Worm (Caenorhabditis elegans): ENCODE results near the gene mct-5.

- TF ChIP-seq lin-39 (tag; optimal IDR thresholded peaks at IDR 0.05), result no peak
- TF ChIP-seq ceh-82 (tag; optimal IDR thresholded peaks at IDR 0.05), result no peak
- TF ChIP-seq ZK546.5 (tag; optimal IDR thresholded peaks at IDR 0.05), result no peak
- no peak for TF ChIP-seq unc-62 (GFP tag; optimal IDR thresholded peaks at IDR 0.05)
- no peak for TF ChIP-seq ama-1 (optimal IDR thresholded peaks at IDR 0.05)
- TF ChIP-seq pqm-1 (tag; optimal IDR thresholded peaks at IDR 0.05), result no peak
- no peak for TF ChIP-seq unc-39 (tag; optimal IDR thresholded peaks at IDR 0.05)
- no peak for TF ChIP-seq aly-2 (tag; optimal IDR thresholded peaks at IDR 0.05)
- no peak for TF ChIP-seq R02D3.7 (tag; optimal IDR thresholded peaks at IDR 0.05)
- no peak for TF ChIP-seq nhr-25 (tag; optimal IDR thresholded peaks at IDR 0.05)
- TF ChIP-seq snpc-4 (tag; optimal IDR thresholded peaks at IDR 0.05), result no peak
- no peak for TF ChIP-seq nhr-12 (tag; optimal IDR thresholded peaks at IDR 0.05)
Measured at ce11 chrII:7061730-7062129, 36.7 kb downstream of the mct-5 start, which contains the start of gene acs-6.
